Worm (Caenorhabditis elegans) whole organism, mixed stage, embryonic: Measurements from ENCODE around the gene nspb-7.

Source experiments
- blmp-1 ChIP-seq: fragments of 150-350 bp; optimal IDR thresholded peaks from 2 replicates; lab custom pipeline; 2014; ENCODE audit warnings: missing biosample characterization, missing genetic modification characterization
- elt-3 ChIP-seq: fragments of 150-350 bp; optimal IDR thresholded peaks from 2 replicates; lab custom pipeline; 2014; ENCODE audit warnings: missing biosample characterization, missing genetic modification characterization
- lin-13 ChIP-seq: fragments of 150-350 bp; optimal IDR thresholded peaks from 2 replicates; lab custom pipeline; 2014; ENCODE audit warnings: missing biosample characterization, missing genetic modification characterization
- mab-5 ChIP-seq: fragments of 150-350 bp; optimal IDR thresholded peaks from 2 replicates; lab custom pipeline; 2014; ENCODE audit warnings: missing biosample characterization, missing genetic modification characterization
- mls-2 ChIP-seq: sonication (generic microtip); optimal IDR thresholded peaks from 2 replicates; lab custom pipeline; 2016; ENCODE audit warnings: mild to moderate bottlenecking, missing genetic modification characterization, moderate library complexity, missing compliant biosample characterization
- nhr-12 ChIP-seq: fragments of 150-350 bp; optimal IDR thresholded peaks from 2 replicates; lab custom pipeline; 2014; ENCODE audit warnings: missing biosample characterization, missing genetic modification characterization
- nhr-237 ChIP-seq: fragments of 150-350 bp; optimal IDR thresholded peaks from 2 replicates; lab custom pipeline; 2014; ENCODE audit warnings: missing biosample characterization, missing genetic modification characterization
- nhr-28 ChIP-seq: fragments of 150-350 bp; optimal IDR thresholded peaks from 2 replicates; lab custom pipeline; 2014; ENCODE audit warnings: missing biosample characterization, missing genetic modification characterization
- pha-4 ChIP-seq: fragments of 150-350 bp; optimal IDR thresholded peaks from 2 replicates; lab custom pipeline; 2018; ENCODE audit warnings: missing biosample characterization, missing genetic modification reagents, missing genetic modification characterization
- snpc-4 ChIP-seq: fragments of 150-350 bp; optimal IDR thresholded peaks from 2 replicates; lab custom pipeline; 2014; ENCODE audit warnings: missing biosample characterization, missing genetic modification characterization
- unc-120 ChIP-seq: sonication (generic microtip); optimal IDR thresholded peaks from 2 replicates; lab custom pipeline; 2017; ENCODE audit warnings: missing genetic modification characterization, missing compliant biosample characterization; ENCODE audit not compliant: poor library complexity, severe bottlenecking
- unc-62 ChIP-seq: fragments of 150-350 bp; optimal IDR thresholded peaks from 2 replicates; lab custom pipeline; 2014; ENCODE audit warnings: missing biosample characterization, missing genetic modification reagents, missing genetic modification characterization
- ztf-11 ChIP-seq: fragments of 150-350 bp; optimal IDR thresholded peaks from 2 replicates; lab custom pipeline; 2014; ENCODE audit warnings: missing biosample characterization, missing genetic modification characterization

- no peak for TF ChIP-seq unc-62 (GFP tag; lab: Kevin White, UChicago)
- no peak for TF ChIP-seq pha-4 (tag; lab: Kevin White, UChicago)
- TF ChIP-seq ztf-11 (tag; lab: Kevin White, UChicago) = no peak
- TF ChIP-seq nhr-237 (tag; lab: Kevin White, UChicago) = no peak
- no peak for TF ChIP-seq snpc-4 (tag; lab: Kevin White, UChicago)
- no peak for TF ChIP-seq nhr-12 (tag; lab: Kevin White, UChicago)
- TF ChIP-seq elt-3 (tag; lab: Kevin White, UChicago) = peak; percentile 32
- TF ChIP-seq unc-120 (tag; lab: Kevin White, UChicago) = no peak
- no peak for TF ChIP-seq lin-13 (tag; lab: Kevin White, UChicago)
- TF ChIP-seq mab-5 = no peak
- TF ChIP-seq nhr-28 (tag; lab: Kevin White, UChicago) = no peak
- no peak for TF ChIP-seq blmp-1 (tag; lab: Kevin White, UChicago)
- no peak for TF ChIP-seq mls-2 (tag; lab: Kevin White, UChicago)
Measured at ce11 chrII:14597788-14598187, 19.7 kb downstream of the nspb-7 start.
